Fruit fly (Drosophila melanogaster) Kc167 (cell line): ENCODE measurements around the gene Ugt37A2.

Experiments
- Sin3A ChIP-seq: fragments of >200 bp; optimal IDR thresholded peaks from 2 replicates; lab custom pipeline; 2018; ENCODE audit warnings: missing external identifiers
- h ChIP-seq: fragments of >200 bp; optimal IDR thresholded peaks from 3 replicates; lab custom pipeline; 2018; ENCODE audit warnings: missing external identifiers
- insv ChIP-seq: fragments of >200 bp; optimal IDR thresholded peaks from 3 replicates; lab custom pipeline; 2018; ENCODE audit warnings: missing external identifiers
- psq ChIP-seq: fragments of >200 bp; optimal IDR thresholded peaks from 2 replicates; lab custom pipeline; 2017; ENCODE audit warnings: missing external identifiers

- TF ChIP-seq h (lab: Kevin White, UChicago) = no peak
- no peak for TF ChIP-seq Sin3A (lab: Kevin White, UChicago)
- TF ChIP-seq insv (lab: Kevin White, UChicago) = no peak
- TF ChIP-seq psq (lab: Kevin White, UChicago) = no peak
Observed at dm6 chr3R:12697571-12698039, 41.8 kb upstream of the Ugt37A2 start.
